Worm (Caenorhabditis elegans) whole organism, L3 larva: Measurements from ENCODE around the gene srh-199.

ENCODE experiments used
- nfya-1 ChIP-seq: sonication (generic microtip); optimal IDR thresholded peaks from 2 replicates; lab custom pipeline; 2017; ENCODE audit warnings: missing genetic modification characterization, mild to moderate bottlenecking, missing compliant biosample characterization, antibody characterized with exemption, moderate library complexity; ENCODE audit not compliant: insufficient read depth
- skn-1 ChIP-seq: fragments of 150-350 bp; optimal IDR thresholded peaks from 2 replicates; lab custom pipeline; 2014; ENCODE audit warnings: missing biosample characterization, missing genetic modification characterization
- snpc-4 ChIP-seq: fragments of 150-350 bp; optimal IDR thresholded peaks from 2 replicates; lab custom pipeline; 2014; ENCODE audit warnings: missing biosample characterization, missing genetic modification characterization
- unc-39 ChIP-seq: sonication (generic microtip); optimal IDR thresholded peaks from 4 replicates; lab custom pipeline; 2017; ENCODE audit warnings: missing biosample characterization, missing genetic modification characterization
- zag-1 ChIP-seq: fragments of 150-350 bp; optimal IDR thresholded peaks from 2 replicates; lab custom pipeline; 2014; ENCODE audit warnings: missing biosample characterization, missing genetic modification characterization

ce11 chrV:1779136-1779535, 27.8 kb upstream of the srh-199 start, which contains the start of gene F36H9.4:
- TF ChIP-seq nfya-1 (tag; lab: Kevin White, UChicago), result no peak
- no peak for TF ChIP-seq zag-1 (tag; lab: Kevin White, UChicago)
- TF ChIP-seq snpc-4, result no peak
- no peak for TF ChIP-seq skn-1 (tag; lab: Kevin White, UChicago)
- TF ChIP-seq unc-39 (tag; lab: Kevin White, UChicago), result no peak
